Worm (Caenorhabditis elegans) whole organism, young adult: ENCODE measurements around the gene dpf-1.
A peak's percentile ranks its signal among the peaks of the same experiment; 100 is the strongest.

Experiments used
- B0035.1 ChIP-seq: sonication (generic microtip); optimal IDR thresholded peaks from 2 replicates; lab custom pipeline; 2016; ENCODE audit warnings: missing genetic modification characterization, mild to moderate bottlenecking, missing compliant biosample characterization, missing genotype, missing genetic modification reagents
- B0261.1 ChIP-seq: sonication (generic microtip); optimal IDR thresholded peaks from 2 replicates; lab custom pipeline; 2016; ENCODE audit warnings: mild to moderate bottlenecking, missing genetic modification characterization, moderate library complexity, missing compliant biosample characterization
- C06A6.2 ChIP-seq: fragments of 200-800 bp; sonication (Bioruptor generic); conservative IDR thresholded peaks from 2 replicates; pipeline ENCODE4 v1.3.6; 2022; ENCODE audit warnings: missing genetic modification characterization, missing compliant biosample characterization
- C17E4.6 ChIP-seq: fragments of 200-800 bp; sonication (Bioruptor generic); IDR thresholded peaks from 2 replicates; pipeline ENCODE4 v1.3.6; 2022; ENCODE audit warnings: missing genetic modification reagents, missing genetic modification characterization, missing compliant biosample characterization
- D2030.7 ChIP-seq: fragments of 200-800 bp; sonication (Bioruptor generic); IDR thresholded peaks from 2 replicates; pipeline ENCODE4 v1.3.6; 2022; ENCODE audit warnings: missing genetic modification reagents, missing genetic modification characterization, missing compliant biosample characterization
- F37B4.10 ChIP-seq: fragments of 200-800 bp; sonication (Bioruptor generic); IDR thresholded peaks from 2 replicates; pipeline ENCODE4 v1.3.6; 2022; ENCODE audit warnings: missing genetic modification characterization, missing compliant biosample characterization
- F52B5.7 ChIP-seq: sonication (generic microtip); optimal IDR thresholded peaks from 2 replicates; lab custom pipeline; 2016; ENCODE audit warnings: mild to moderate bottlenecking, missing genetic modification characterization, missing compliant biosample characterization
- F55B11.4 ChIP-seq: sonication (generic microtip); optimal IDR thresholded peaks from 2 replicates; lab custom pipeline; 2016; ENCODE audit warnings: missing compliant biosample characterization, missing genetic modification characterization, borderline replicate concordance; ENCODE audit not compliant: insufficient read depth
- Y53G8AR.9 ChIP-seq: fragments of 200-800 bp; sonication (Bioruptor generic); conservative IDR thresholded peaks from 2 replicates; pipeline ENCODE4 v1.3.6; 2022; ENCODE audit warnings: missing genetic modification reagents, missing genetic modification characterization, missing compliant biosample characterization
- Y67H2A.10 ChIP-seq: fragments of 200-800 bp; sonication (Bioruptor generic); conservative IDR thresholded peaks from 2 replicates; pipeline ENCODE4 v1.3.6; 2022; ENCODE audit warnings: missing genetic modification reagents, missing genetic modification characterization, missing compliant biosample characterization
- Y95B8A.8 ChIP-seq: fragments of 200-800 bp; sonication (Bioruptor generic); IDR thresholded peaks from 2 replicates; pipeline ENCODE4 v1.3.6; 2022; ENCODE audit warnings: missing genetic modification reagents, missing genetic modification characterization, missing compliant biosample characterization
- akir-1 ChIP-seq: fragments of 200-800 bp; sonication (Bioruptor generic); optimal IDR thresholded peaks from 2 replicates; lab custom pipeline; 2018; ENCODE audit warnings: mild to moderate bottlenecking, missing genetic modification characterization, moderate library complexity, missing compliant biosample characterization
- atf-7 ChIP-seq: sonication (generic microtip); optimal IDR thresholded peaks from 2 replicates; lab custom pipeline; 2017; ENCODE audit warnings: mild to moderate bottlenecking, missing genetic modification characterization, missing compliant biosample characterization
- attf-6 ChIP-seq: fragments of 200-800 bp; sonication (Bioruptor generic); IDR thresholded peaks from 2 replicates; pipeline ENCODE4 v1.3.6; 2022; ENCODE audit warnings: missing genetic modification reagents, missing genetic modification characterization, missing compliant biosample characterization
- ccch-3 ChIP-seq: fragments of 200-800 bp; sonication (Bioruptor generic); optimal IDR thresholded peaks from 2 replicates; lab custom pipeline; 2018; ENCODE audit warnings: mild to moderate bottlenecking, missing genetic modification characterization, missing compliant biosample characterization
- cebp-2 ChIP-seq: fragments of 200-800 bp; sonication (Bioruptor generic); IDR thresholded peaks from 2 replicates; pipeline ENCODE4 v1.3.6; 2022; ENCODE audit warnings: missing genetic modification characterization, missing compliant biosample characterization
- ceh-27 ChIP-seq: fragments of 200-800 bp; sonication (Bioruptor generic); optimal IDR thresholded peaks from 2 replicates; lab custom pipeline; 2018; ENCODE audit warnings: mild to moderate bottlenecking, missing genetic modification characterization, moderate library complexity, missing compliant biosample characterization
- ceh-58 ChIP-seq: fragments of 200-800 bp; sonication (Bioruptor generic); IDR thresholded peaks from 2 replicates; pipeline ENCODE4 v1.3.6; 2022; ENCODE audit warnings: missing genetic modification characterization, missing compliant biosample characterization
- die-1 ChIP-seq: sonication (generic microtip); optimal IDR thresholded peaks from 2 replicates; lab custom pipeline; 2016; ENCODE audit warnings: missing genotype, mild to moderate bottlenecking, missing genetic modification characterization, missing compliant biosample characterization
- efl-1 ChIP-seq: fragments of 150-350 bp; optimal IDR thresholded peaks from 2 replicates; lab custom pipeline; 2014; ENCODE audit warnings: missing biosample characterization, missing genetic modification reagents, missing genetic modification characterization
- egl-44 ChIP-seq: fragments of 200-800 bp; sonication (Bioruptor generic); IDR thresholded peaks from 2 replicates; pipeline ENCODE4 v1.3.6; 2022; ENCODE audit warnings: missing genetic modification reagents, missing genetic modification characterization, missing compliant biosample characterization
- fkh-3 ChIP-seq: sonication (generic microtip); optimal IDR thresholded peaks from 2 replicates; lab custom pipeline; 2016; ENCODE audit warnings: mild to moderate bottlenecking, missing genetic modification characterization, missing compliant biosample characterization
- gei-17 ChIP-seq: fragments of 200-800 bp; sonication (Bioruptor generic); optimal IDR thresholded peaks from 2 replicates; lab custom pipeline; 2018; ENCODE audit warnings: mild to moderate bottlenecking, missing genetic modification characterization, missing compliant biosample characterization
- him-1 ChIP-seq: sonication (generic microtip); optimal IDR thresholded peaks from 2 replicates; lab custom pipeline; 2016; ENCODE audit warnings: missing genotype, missing genetic modification reagents, missing genetic modification characterization, missing compliant biosample characterization
- hlh-12 ChIP-seq: sonication (generic microtip); optimal IDR thresholded peaks from 2 replicates; lab custom pipeline; 2016; ENCODE audit warnings: missing genetic modification characterization, missing compliant biosample characterization
- hmg-1.2 ChIP-seq: fragments of 200-800 bp; sonication (Bioruptor generic); IDR thresholded peaks from 2 replicates; pipeline ENCODE4 v1.3.6; 2022; ENCODE audit warnings: missing genetic modification reagents, missing genetic modification characterization, missing compliant biosample characterization
- hsf-1 ChIP-seq: fragments of 200-800 bp; sonication (Bioruptor generic); IDR thresholded peaks from 2 replicates; pipeline ENCODE4 v1.3.6; 2022; ENCODE audit warnings: missing genetic modification reagents, missing genetic modification characterization, missing compliant biosample characterization
- let-526 ChIP-seq: fragments of 200-800 bp; sonication (Bioruptor generic); IDR thresholded peaks from 2 replicates; pipeline ENCODE4 v1.3.6; 2022; ENCODE audit warnings: missing genetic modification reagents, missing genetic modification characterization, missing compliant biosample characterization
- let-607 ChIP-seq, 2 experiments: fragments of 200-800 bp in 1 of 2; sonication (Bioruptor generic) in 1 of 2; sonication (generic microtip) in 1 of 2; optimal IDR thresholded peaks; 2 replicates each; lab custom pipeline; 2016 to 2018; ENCODE audit warnings: mild to moderate bottlenecking in 2 of 2, missing compliant biosample characterization in 2 of 2, missing genetic modification characterization in 2 of 2, moderate library complexity in 2 of 2, missing genotype in 1 of 2
- lin-26 ChIP-seq: fragments of 200-800 bp; sonication (Bioruptor generic); IDR thresholded peaks from 2 replicates; pipeline ENCODE4 v1.3.6; 2022; ENCODE audit warnings: missing genetic modification reagents, missing genetic modification characterization, missing compliant biosample characterization
- lin-54 ChIP-seq: fragments of 200-800 bp; sonication (Bioruptor generic); optimal IDR thresholded peaks from 2 replicates; lab custom pipeline; 2018; ENCODE audit warnings: mild to moderate bottlenecking, missing genetic modification characterization, missing compliant biosample characterization
- lir-1 ChIP-seq: fragments of 200-800 bp; sonication (Bioruptor generic); conservative IDR thresholded peaks from 2 replicates; pipeline ENCODE4 v1.3.6; 2022; ENCODE audit warnings: missing genetic modification reagents, missing genetic modification characterization, missing compliant biosample characterization
- lsl-1 ChIP-seq: fragments of 200-800 bp; sonication (Bioruptor generic); optimal IDR thresholded peaks from 2 replicates; lab custom pipeline; 2018; ENCODE audit warnings: mild to moderate bottlenecking, missing genetic modification characterization, moderate library complexity, missing compliant biosample characterization
- lsy-27 ChIP-seq: sonication (generic microtip); optimal IDR thresholded peaks from 2 replicates; lab custom pipeline; 2017; ENCODE audit warnings: missing genetic modification characterization, mild to moderate bottlenecking, missing compliant biosample characterization, antibody characterized with exemption, missing genotype, borderline replicate concordance; ENCODE audit not compliant: insufficient read depth
- mes-4 ChIP-seq: sonication (generic microtip); optimal IDR thresholded peaks from 2 replicates; lab custom pipeline; 2016; ENCODE audit warnings: missing genotype, missing genetic modification characterization, missing compliant biosample characterization
- mxl-1 ChIP-seq: sonication (generic microtip); optimal IDR thresholded peaks from 2 replicates; lab custom pipeline; 2016; ENCODE audit warnings: missing genetic modification characterization, missing compliant biosample characterization
- nhr-120 ChIP-seq: fragments of 200-800 bp; sonication (Bioruptor generic); IDR thresholded peaks from 2 replicates; pipeline ENCODE4 v1.3.6; 2022; ENCODE audit warnings: missing genetic modification characterization, missing compliant biosample characterization
- nhr-179 ChIP-seq: sonication (generic microtip); optimal IDR thresholded peaks from 2 replicates; lab custom pipeline; 2016; ENCODE audit warnings: mild to moderate bottlenecking, missing genetic modification characterization, missing compliant biosample characterization
- nhr-80 ChIP-seq: sonication (generic microtip); optimal IDR thresholded peaks from 2 replicates; lab custom pipeline; 2016; ENCODE audit warnings: missing genetic modification characterization, missing compliant biosample characterization
- rec-8 ChIP-seq, 2 experiments: sonication (generic microtip); optimal IDR thresholded peaks; 2 replicates each; lab custom pipeline; 2016; ENCODE audit warnings: mild to moderate bottlenecking in 2 of 2, missing genetic modification characterization in 2 of 2, missing genetic modification reagents in 2 of 2, missing genotype in 2 of 2, missing biosample characterization in 1 of 2, missing compliant biosample characterization in 1 of 2, moderate library complexity in 1 of 2
- rpc-1 ChIP-seq, 2 experiments: fragments of 150-350 bp in 1 of 2; sonication (generic microtip) in 1 of 2; optimal IDR thresholded peaks; 2 replicates each; lab custom pipeline; 2014 to 2018; ENCODE audit warnings: missing biosample characterization in 1 of 2, missing genetic modification characterization in 1 of 2, missing genetic modification reagents in 1 of 2, missing genotype in 1 of 2
- sdz-38 ChIP-seq: sonication (generic microtip); optimal IDR thresholded peaks from 2 replicates; lab custom pipeline; 2016; ENCODE audit warnings: missing genotype, missing genetic modification characterization, missing compliant biosample characterization
- snpc-1.1 ChIP-seq: sonication (generic microtip); optimal IDR thresholded peaks from 2 replicates; lab custom pipeline; 2017; ENCODE audit warnings: missing genetic modification characterization, mild to moderate bottlenecking, missing compliant biosample characterization, antibody characterized with exemption, moderate library complexity, missing genotype, missing genetic modification reagents; ENCODE audit not compliant: insufficient read depth
- tbp1 ChIP-seq: fragments of 200-800 bp; sonication (Bioruptor generic); optimal IDR thresholded peaks from 2 replicates; lab custom pipeline; 2018; ENCODE audit warnings: mild to moderate bottlenecking, missing genetic modification characterization, missing compliant biosample characterization
- zfh-2 ChIP-seq: fragments of 200-800 bp; sonication (Bioruptor generic); conservative IDR thresholded peaks from 2 replicates; pipeline ENCODE4 v1.3.6; 2022; ENCODE audit warnings: missing genetic modification reagents, missing genetic modification characterization, missing compliant biosample characterization
- ztf-18 ChIP-seq: sonication (generic microtip); optimal IDR thresholded peaks from 2 replicates; lab custom pipeline; 2016; ENCODE audit warnings: missing genotype, mild to moderate bottlenecking, missing genetic modification characterization, missing compliant biosample characterization
- ztf-22 ChIP-seq: fragments of 200-800 bp; sonication (Bioruptor generic); optimal IDR thresholded peaks from 2 replicates; lab custom pipeline; 2018; ENCODE audit warnings: mild to moderate bottlenecking, missing genetic modification characterization, moderate library complexity, missing compliant biosample characterization
- ztf-28 ChIP-seq: fragments of 200-800 bp; sonication (Bioruptor generic); IDR thresholded peaks from 2 replicates; pipeline ENCODE4 v1.3.6; 2022; ENCODE audit warnings: missing genetic modification reagents, missing genetic modification characterization, missing compliant biosample characterization

Gene dpf-1

ce11 chrV:15480505-15481075, 9.5 kb downstream of the dpf-1 start (continued):
- TF ChIP-seq cebp-2 (no peak), lin-54 (GFP tag; lab: Kevin White, UChicago) (no peak), hsf-1 (GFP tag; lab: Robert Waterston, UW) (0 out of 2 replicates have a peak, but pooled peaks have one; percentile 42), ceh-27 (no peak), gei-17 (GFP tag; lab: Kevin White, UChicago) (no peak), D2030.7 (GFP tag; lab: Robert Waterston, UW) (peak; percentile 40), ztf-18 (tag; lab: Kevin White, UChicago) (peak; percentile 29), rec-8 (tag; optimal IDR thresholded peaks at IDR 0.05; lab: Kevin White, UChicago) (no peak), ztf-28 (GFP tag; lab: Robert Waterston, UW) (no peak), hmg-1.2 (GFP tag; lab: Robert Waterston, UW) (peak; percentile 28), zfh-2 (GFP tag; lab: Robert Waterston, UW) (no peak), rpc-1 (optimal IDR thresholded peaks at IDR 0.05; lab: Kevin White, UChicago) (peak; percentile 60), rpc-1 (tag; optimal IDR thresholded peaks at IDR 0.05; lab: Kevin White, UChicago) (peak; percentile 76), tbp1 (GFP tag; lab: Kevin White, UChicago) (peak; percentile 86), ztf-22 (GFP tag; lab: Kevin White, UChicago) (no peak), B0261.1 (tag; lab: Kevin White, UChicago) (peak; percentile 53), sdz-38 (tag; lab: Kevin White, UChicago) (no peak), fkh-3 (no peak), Y67H2A.10 (no peak), egl-44 (no peak), let-526 (GFP tag; lab: Robert Waterston, UW) (no peak), attf-6 (GFP tag; lab: Robert Waterston, UW) (no peak), nhr-80 (tag; lab: Kevin White, UChicago) (no peak), him-1 (tag; lab: Kevin White, UChicago) (peak; percentile 57), lin-26 (GFP tag; lab: Robert Waterston, UW) (peak; percentile 72), hlh-12 (no peak), lsy-27 (tag; lab: Kevin White, UChicago) (no peak), F55B11.4 (tag; lab: Kevin White, UChicago) (no peak), ccch-3 (GFP tag; lab: Kevin White, UChicago) (no peak), efl-1 (GFP tag; lab: Kevin White, UChicago) (no peak), Y53G8AR.9 (no peak), F52B5.7 (tag; lab: Kevin White, UChicago) (no peak), let-607 (tag; optimal IDR thresholded peaks at IDR 0.05; lab: Kevin White, UChicago) (no peak), F37B4.10 (GFP tag; lab: Robert Waterston, UW) (no peak), lsl-1 (GFP tag; lab: Kevin White, UChicago) (no peak), nhr-120 (GFP tag; lab: Robert Waterston, UW) (no peak), die-1 (tag; lab: Kevin White, UChicago) (peak; percentile 59), C06A6.2 (no peak), C17E4.6 (GFP tag; lab: Robert Waterston, UW) (no peak), mes-4 (tag; lab: Kevin White, UChicago) (no peak), nhr-179 (tag; lab: Kevin White, UChicago) (no peak), ceh-58 (no peak), akir-1 (no peak), B0035.1 (tag; lab: Kevin White, UChicago) (no peak), snpc-1.1 (no peak), atf-7 (tag; lab: Kevin White, UChicago) (no peak), mxl-1 (tag; lab: Kevin White, UChicago) (no peak), Y95B8A.8 (GFP tag; lab: Robert Waterston, UW) (no peak), lir-1 (GFP tag; lab: Robert Waterston, UW) (no peak)
